Worm (Caenorhabditis elegans): ENCODE measurements around the gene clec-205.

ce11 chrV:1779994-1780393, 19.3 kb downstream of the clec-205 start:
- TF ChIP-seq unc-130 (GFP tag; optimal IDR thresholded peaks at IDR 0.05) (no peak), lin-13 (GFP tag; optimal IDR thresholded peaks at IDR 0.05) (no peak), nhr-11 (tag; optimal IDR thresholded peaks at IDR 0.05) (no peak), nhr-28 (tag; optimal IDR thresholded peaks at IDR 0.05) (no peak), hmg-1.1 (GFP tag; IDR thresholded peaks at IDR 0.05) (no peak), mdl-1 (tag; optimal IDR thresholded peaks at IDR 0.05) (no peak), snpc-1.2 (GFP tag; IDR thresholded peaks at IDR 0.05) (no peak), nhr-76 (tag; optimal IDR thresholded peaks at IDR 0.05) (no peak)
